Fruit fly (Drosophila melanogaster) whole organism, embryonic: ENCODE results near the gene CG33172.

ENCODE experiments used
- Antp ChIP-seq: fragments of 200-800 bp; sonication (Bioruptor generic); optimal IDR thresholded peaks from 3 replicates; lab custom pipeline; 2016; ENCODE audit warnings: missing biosample characterization, missing genetic modification characterization
- CG10274 ChIP-seq: fragments of 200-800 bp; sonication (Bioruptor generic); optimal IDR thresholded peaks from 3 replicates; lab custom pipeline; 2017; ENCODE audit warnings: missing biosample characterization, mild to moderate bottlenecking, missing genetic modification characterization
- CG11695 ChIP-seq: fragments of 200-800 bp; sonication (Bioruptor generic); IDR thresholded peaks from 3 replicates; pipeline ENCODE4 v1.3.6; 2022; ENCODE audit warnings: missing biosample characterization, missing genetic modification characterization
- CG12659 ChIP-seq: fragments of 200-800 bp; sonication (Bioruptor generic); optimal IDR thresholded peaks from 3 replicates; lab custom pipeline; 2017; ENCODE audit warnings: mild to moderate bottlenecking, missing biosample characterization, missing genetic modification reagents, missing genetic modification characterization
- CG14050 ChIP-seq: fragments of 200-800 bp; sonication (Bioruptor generic); IDR thresholded peaks from 3 replicates; pipeline ENCODE4 v1.3.6; 2022; ENCODE audit warnings: missing biosample characterization, missing genetic modification characterization
- CG15479 ChIP-seq: fragments of 200-800 bp; sonication (Bioruptor generic); optimal IDR thresholded peaks from 3 replicates; lab custom pipeline; 2019; ENCODE audit warnings: missing biosample characterization, mild to moderate bottlenecking, missing genetic modification characterization, moderate library complexity
- CG15514 ChIP-seq: fragments of 200-800 bp; sonication (Bioruptor generic); optimal IDR thresholded peaks from 3 replicates; lab custom pipeline; 2017; ENCODE audit warnings: missing biosample characterization, missing genetic modification characterization, mild to moderate bottlenecking, moderate library complexity, missing genetic modification reagents
- CG15601 ChIP-seq: fragments of 200-800 bp; sonication (Bioruptor generic); optimal IDR thresholded peaks from 3 replicates; lab custom pipeline; 2019; ENCODE audit warnings: missing biosample characterization, mild to moderate bottlenecking, missing genetic modification characterization, moderate library complexity
- CG17612 ChIP-seq: fragments of 200-800 bp; sonication (Bioruptor generic); IDR thresholded peaks from 2 replicates; pipeline ENCODE4 v1.3.6; 2022; ENCODE audit warnings: missing biosample characterization, missing genetic modification characterization
- CG4328 ChIP-seq: fragments of 200-800 bp; sonication (Bioruptor generic); optimal IDR thresholded peaks from 3 replicates; lab custom pipeline; 2017; ENCODE audit warnings: missing biosample characterization, missing genetic modification reagents, missing genetic modification characterization
- CG4617 ChIP-seq: fragments of 200-800 bp; sonication (Bioruptor generic); optimal IDR thresholded peaks from 3 replicates; lab custom pipeline; 2016; ENCODE audit warnings: missing biosample characterization, missing genetic modification characterization, borderline replicate concordance
- CG9215 ChIP-seq: fragments of 200-800 bp; sonication (Bioruptor generic); IDR thresholded peaks from 2 replicates; pipeline ENCODE4 v1.3.6; 2022; ENCODE audit warnings: missing biosample characterization, missing genetic modification characterization
- CG9797 ChIP-seq: fragments of 200-800 bp; sonication (Bioruptor generic); optimal IDR thresholded peaks from 3 replicates; lab custom pipeline; 2018; ENCODE audit warnings: missing biosample characterization, mild to moderate bottlenecking, missing genetic modification characterization
- Chrac-16 ChIP-seq: fragments of 200-800 bp; sonication (Bioruptor generic); optimal IDR thresholded peaks from 3 replicates; lab custom pipeline; 2016; ENCODE audit warnings: missing biosample characterization, missing genetic modification characterization
- Dek ChIP-seq: fragments of 200-800 bp; sonication (Bioruptor generic); optimal IDR thresholded peaks from 3 replicates; lab custom pipeline; 2019; ENCODE audit warnings: missing biosample characterization, mild to moderate bottlenecking, missing genetic modification characterization, moderate library complexity
- Dll ChIP-seq: fragments of 200-800 bp; sonication (Bioruptor generic); IDR thresholded peaks from 4 replicates; pipeline ENCODE4 v1.3.6; 2022; ENCODE audit warnings: missing biosample characterization, missing genetic modification characterization; ENCODE audit not compliant: partially characterized antibody
- Drgx ChIP-seq: fragments of 200-800 bp; sonication (Bioruptor generic); IDR thresholded peaks from 2 replicates; pipeline ENCODE4 v1.3.6; 2022; ENCODE audit warnings: missing biosample characterization, missing genetic modification characterization
- Ets65A ChIP-seq: fragments of 200-800 bp; sonication (Bioruptor generic); peaks from one replicate; lab custom pipeline; 2016; ENCODE audit warnings: missing biosample characterization, missing genetic modification characterization
- Fer2 ChIP-seq: fragments of 200-800 bp; sonication (Bioruptor generic); optimal IDR thresholded peaks from 2 replicates; lab custom pipeline; 2018; ENCODE audit warnings: missing biosample characterization, mild to moderate bottlenecking, missing genetic modification characterization, moderate library complexity
- Gug ChIP-seq: fragments of 200-800 bp; sonication (Bioruptor generic); IDR thresholded peaks from 4 replicates; pipeline ENCODE4 v1.3.6; 2022; ENCODE audit warnings: missing biosample characterization, missing genetic modification characterization
- HHEX ChIP-seq: fragments of 200-800 bp; sonication (Bioruptor generic); optimal IDR thresholded peaks from 3 replicates; lab custom pipeline; 2017; ENCODE audit warnings: missing biosample characterization, mild to moderate bottlenecking, missing genetic modification characterization, missing genetic modification reagents
- HLH4C ChIP-seq: fragments of 200-800 bp; sonication (Bioruptor generic); IDR thresholded peaks from 3 replicates; pipeline ENCODE4 v1.3.6; 2022; ENCODE audit warnings: missing biosample characterization, missing genetic modification characterization; ENCODE audit not compliant: partially characterized antibody
- MBD-R2 ChIP-seq: fragments of 200-800 bp; sonication (Bioruptor generic); IDR thresholded peaks from 2 replicates; pipeline ENCODE4 v1.3.6; 2022; ENCODE audit warnings: missing biosample characterization, missing genetic modification characterization
- Max ChIP-seq: fragments of 200-800 bp; sonication (Bioruptor generic); optimal IDR thresholded peaks from 2 replicates; lab custom pipeline; 2016; ENCODE audit warnings: missing biosample characterization, mild to moderate bottlenecking, missing genetic modification characterization
- Med ChIP-seq: fragments of 200-800 bp; sonication (Bioruptor generic); peaks from one replicate; lab custom pipeline; 2016; ENCODE audit warnings: missing biosample characterization, missing genetic modification characterization, mild to moderate bottlenecking, inconsistent platforms, moderate library complexity
- Scr ChIP-seq: fragments of 200-800 bp; sonication (Bioruptor generic); IDR thresholded peaks from 2 replicates; pipeline ENCODE4 v1.3.6; 2022; ENCODE audit warnings: missing biosample characterization, missing genetic modification characterization; ENCODE audit not compliant: partially characterized antibody
- Sry-β ChIP-seq: fragments of 200-800 bp; sonication (Bioruptor generic); optimal IDR thresholded peaks from 2 replicates; lab custom pipeline; 2018; ENCODE audit warnings: missing biosample characterization, mild to moderate bottlenecking, missing genetic modification characterization, moderate library complexity
- bbx ChIP-seq: fragments of 200-800 bp; sonication (Bioruptor generic); IDR thresholded peaks from 2 replicates; pipeline ENCODE4 v1.3.6; 2022; ENCODE audit warnings: missing biosample characterization, missing genetic modification characterization; ENCODE audit not compliant: partially characterized antibody
- cas ChIP-seq: fragments of 200-800 bp; sonication (Bioruptor generic); IDR thresholded peaks from 2 replicates; pipeline ENCODE4 v1.3.6; 2022; ENCODE audit warnings: missing biosample characterization, missing genetic modification characterization
- chinmo ChIP-seq: fragments of 200-800 bp; sonication (Bioruptor generic); IDR thresholded peaks from 4 replicates; pipeline ENCODE4 v1.3.6; 2022; ENCODE audit warnings: missing biosample characterization, missing genetic modification characterization; ENCODE audit not compliant: partially characterized antibody
- ci ChIP-seq: fragments of 200-800 bp; sonication (Bioruptor generic); IDR thresholded peaks from 3 replicates; pipeline ENCODE4 v1.3.6; 2022; ENCODE audit warnings: missing biosample characterization, missing genetic modification characterization
- crp ChIP-seq, 2 experiments: fragments of 200-800 bp; sonication (Bioruptor generic); optimal IDR thresholded peaks; 2 replicates in 1 of 2; 3 replicates in 1 of 2; lab custom pipeline; 2017; ENCODE audit warnings: missing biosample characterization in 2 of 2, missing genetic modification characterization in 2 of 2, mild to moderate bottlenecking in 1 of 2, moderate library complexity in 1 of 2
- disco-r ChIP-seq: fragments of 200-800 bp; sonication (Bioruptor generic); optimal IDR thresholded peaks from 2 replicates; lab custom pipeline; 2016; ENCODE audit warnings: missing biosample characterization, missing genetic modification characterization
- dmrt99B ChIP-seq: fragments of 200-800 bp; sonication (Bioruptor generic); optimal IDR thresholded peaks from 2 replicates; lab custom pipeline; 2018; ENCODE audit warnings: missing biosample characterization, mild to moderate bottlenecking, missing genetic modification characterization, moderate library complexity
- ewg ChIP-seq: fragments of 200-800 bp; sonication (Bioruptor generic); optimal IDR thresholded peaks from 3 replicates; lab custom pipeline; 2017; ENCODE audit warnings: mild to moderate bottlenecking, missing biosample characterization, missing genetic modification reagents, missing genetic modification characterization
- gsb-n ChIP-seq: fragments of 200-800 bp; sonication (Bioruptor generic); optimal IDR thresholded peaks from 3 replicates; lab custom pipeline; 2018; ENCODE audit warnings: missing biosample characterization, mild to moderate bottlenecking, missing genetic modification characterization
- klu ChIP-seq: fragments of 200-800 bp; sonication (Bioruptor generic); IDR thresholded peaks from 2 replicates; pipeline ENCODE4 v1.3.6; 2022; ENCODE audit warnings: missing biosample characterization, missing genetic modification characterization
- lola ChIP-seq, 3 experiments: fragments of >200 bp in 2 of 3; fragments of 200-800 bp in 1 of 3; sonication (Bioruptor generic) in 1 of 3; optimal IDR thresholded peaks; 2 replicates each; lab custom pipeline; 2017 to 2019; ENCODE audit warnings: missing biosample characterization in 3 of 3, missing genetic modification characterization in 3 of 3, mild to moderate bottlenecking in 1 of 3, moderate library complexity in 1 of 3
- mam ChIP-seq: fragments of 200-800 bp; sonication (Bioruptor generic); optimal IDR thresholded peaks from 3 replicates; lab custom pipeline; 2016; ENCODE audit warnings: missing biosample characterization, missing genetic modification characterization
- nerfin-1 ChIP-seq: fragments of 200-800 bp; sonication (Bioruptor generic); optimal IDR thresholded peaks from 3 replicates; lab custom pipeline; 2019; ENCODE audit warnings: missing biosample characterization, mild to moderate bottlenecking, missing genetic modification characterization, moderate library complexity
- org-1 ChIP-seq: fragments of 200-800 bp; sonication (Bioruptor generic); optimal IDR thresholded peaks from 2 replicates; lab custom pipeline; 2017; ENCODE audit warnings: missing biosample characterization, missing genetic modification characterization
- pum ChIP-seq: fragments of 200-800 bp; sonication (Bioruptor generic); optimal IDR thresholded peaks from 2 replicates; lab custom pipeline; 2016; ENCODE audit warnings: missing biosample characterization, missing genetic modification characterization
- pzg ChIP-seq: fragments of 200-800 bp; sonication (Bioruptor generic); optimal IDR thresholded peaks from 3 replicates; lab custom pipeline; 2018; ENCODE audit warnings: missing biosample characterization, mild to moderate bottlenecking, missing genetic modification characterization, moderate library complexity
- repo ChIP-seq: fragments of 200-800 bp; sonication (Bioruptor generic); optimal IDR thresholded peaks from 2 replicates; lab custom pipeline; 2016; ENCODE audit warnings: missing biosample characterization, missing genetic modification characterization
- shn ChIP-seq: fragments of 200-800 bp; sonication (Bioruptor generic); optimal IDR thresholded peaks from 3 replicates; lab custom pipeline; 2016; ENCODE audit warnings: missing biosample characterization, missing genetic modification characterization
- sim ChIP-seq: fragments of 200-800 bp; sonication (Bioruptor generic); IDR thresholded peaks from 2 replicates; pipeline ENCODE4 v1.3.6; 2022; ENCODE audit warnings: missing biosample characterization, missing genetic modification characterization
- slp2 ChIP-seq: fragments of 200-800 bp; sonication (Bioruptor generic); optimal IDR thresholded peaks from 2 replicates; lab custom pipeline; 2016; ENCODE audit warnings: missing biosample characterization, missing genetic modification characterization
- sob ChIP-seq: fragments of 200-800 bp; sonication (Bioruptor generic); IDR thresholded peaks from 2 replicates; pipeline ENCODE4 v1.3.6; 2022; ENCODE audit warnings: missing biosample characterization, missing genetic modification characterization
- wek ChIP-seq: fragments of 200-800 bp; sonication (Bioruptor generic); optimal IDR thresholded peaks from 3 replicates; lab custom pipeline; 2018; ENCODE audit warnings: missing biosample characterization, mild to moderate bottlenecking, missing genetic modification characterization, moderate library complexity
- zen ChIP-seq: fragments of 200-800 bp; sonication (Bioruptor generic); optimal IDR thresholded peaks from 3 replicates; lab custom pipeline; 2018; ENCODE audit warnings: missing biosample characterization, mild to moderate bottlenecking, missing genetic modification characterization, moderate library complexity

The CG33172 gene

dm6 chrX:15748945-15749344 is 20.5 kb upstream of the CG33172 start, which contains the start of gene Mvd (continued):
- TF ChIP-seq ci (GFP tag; lab: Robert Waterston, UW) (no peak), Dek (tag; lab: Kevin White, UChicago) (no peak), Fer2 (no peak), bbx (peak; percentile 45), lola (GFP tag; optimal IDR thresholded peaks at IDR 0.05; lab: Kevin White, UChicago) (no peak), disco-r (GFP tag; lab: Kevin White, UChicago) (no peak), cas (no peak), Drgx (GFP tag; lab: Robert Waterston, UW) (no peak), Ets65A (GFP tag; lab: Kevin White, UChicago) (no peak), CG12659 (GFP tag; lab: Kevin White, UChicago) (peak; percentile 65), Antp (GFP tag; lab: Kevin White, UChicago) (no peak), org-1 (GFP tag; lab: Kevin White, UChicago) (no peak), CG10274 (no peak), CG4328 (GFP tag; lab: Kevin White, UChicago) (no peak), CG15514 (peak; percentile 81), zen (tag; lab: Kevin White, UChicago) (no peak), slp2 (GFP tag; lab: Kevin White, UChicago) (no peak), CG9215 (GFP tag; lab: Robert Waterston, UW) (no peak), Scr (GFP tag; lab: Robert Waterston, UW) (0 out of 2 replicates have a peak, but pooled peaks have one; percentile 15), HHEX (GFP tag; lab: Kevin White, UChicago) (no peak), Chrac-16 (no peak), CG15479 (GFP tag; lab: Kevin White, UChicago) (no peak), CG11695 (GFP tag; lab: Robert Waterston, UW) (no peak), ewg (GFP tag; lab: Kevin White, UChicago) (no peak), repo (GFP tag; lab: Kevin White, UChicago) (no peak), wek (GFP tag; lab: Kevin White, UChicago) (peak; percentile 99), sob (GFP tag; lab: Robert Waterston, UW) (no peak), CG14050 (GFP tag; lab: Robert Waterston, UW) (no peak), nerfin-1 (tag; lab: Kevin White, UChicago) (no peak), CG17612 (GFP tag; lab: Robert Waterston, UW) (no peak), Gug (GFP tag; lab: Robert Waterston, UW) (no peak), mam (GFP tag; lab: Kevin White, UChicago) (peak; percentile 17), CG9797 (peak; percentile 82), dmrt99B (tag; lab: Kevin White, UChicago) (no peak), pzg (GFP tag; lab: Kevin White, UChicago) (peak; percentile 92), chinmo (GFP tag; lab: Robert Waterston, UW) (0 out of 4 replicates have a peak, but pooled peaks have one; percentile 37), CG15601 (tag; lab: Kevin White, UChicago) (peak; percentile 27), pum (GFP tag; lab: Kevin White, UChicago) (no peak), crp (GFP tag; optimal IDR thresholded peaks at IDR 0.05; lab: Kevin White, UChicago) (peak in 1 of 2 experiments; percentile 52), sim (GFP tag; lab: Robert Waterston, UW) (no peak), HLH4C (GFP tag; lab: Robert Waterston, UW) (peak; percentile 13; the same call in 1 of the 3 replicates), Med (GFP tag; lab: Kevin White, UChicago) (peak; percentile 81), klu (GFP tag; lab: Robert Waterston, UW) (no peak), CG4617 (peak; percentile 18), gsb-n (no peak), MBD-R2 (GFP tag; lab: Robert Waterston, UW) (peak; percentile 78), Sry-β (GFP tag; lab: Kevin White, UChicago) (no peak), shn (GFP tag; lab: Kevin White, UChicago) (no peak), Dll (0 out of 4 replicates have a peak, but pooled peaks have one; percentile 17), Max (peak; percentile 11)
